Fruit fly (Drosophila melanogaster): ENCODE measurements around the gene CG6026.

CG6026 gene

dm6 chr3R:19040685-19041084 is 7.3 kb downstream of the CG6026 start:
- no peak for TF ChIP-seq CG17801 (GFP tag; optimal IDR thresholded peaks at IDR 0.05; ENCODE audit: partially characterized antibody)

- no peak for TF ChIP-seq CG17801 (GFP tag; optimal IDR thresholded peaks at IDR 0.05; ENCODE audit: partially characterized antibody)
Measured at dm6 chr3R:19044638-19045037, 11.3 kb downstream of the CG6026 start.

dm6 chr3R:19051247-19051646 is 17.9 kb downstream of the CG6026 start:
- no peak for TF ChIP-seq CG17801 (GFP tag; optimal IDR thresholded peaks at IDR 0.05; ENCODE audit: partially characterized antibody)

- no peak for TF ChIP-seq CG17801 (GFP tag; optimal IDR thresholded peaks at IDR 0.05; ENCODE audit: partially characterized antibody)
Measured at dm6 chr3R:19052475-19052874, 19.1 kb downstream of the CG6026 start.

- TF ChIP-seq CG17801 (GFP tag; optimal IDR thresholded peaks at IDR 0.05; ENCODE audit: partially characterized antibody), result no peak
Measured at dm6 chr3R:19054839-19055238, 21.5 kb downstream of the CG6026 start.

- no peak for TF ChIP-seq CG17801 (GFP tag; optimal IDR thresholded peaks at IDR 0.05; ENCODE audit: partially characterized antibody)
Measured at dm6 chr3R:19056884-19057283, 23.5 kb downstream of the CG6026 start.

dm6 chr3R:19058384-19058783 is 25.0 kb downstream of the CG6026 start:
- TF ChIP-seq CG17801 (GFP tag; optimal IDR thresholded peaks at IDR 0.05; ENCODE audit: partially characterized antibody), result no peak

dm6 chr3R:19059285-19059684 is 25.9 kb downstream of the CG6026 start:
- no peak for TF ChIP-seq CG17801 (GFP tag; optimal IDR thresholded peaks at IDR 0.05; ENCODE audit: partially characterized antibody)

dm6 chr3R:19060173-19060572 is 26.8 kb downstream of the CG6026 start:
- TF ChIP-seq CG17801 (GFP tag; optimal IDR thresholded peaks at IDR 0.05; ENCODE audit: partially characterized antibody), result no peak

dm6 chr3R:19062549-19062948 is 29.2 kb downstream of the CG6026 start:
- TF ChIP-seq CG17801 (GFP tag; optimal IDR thresholded peaks at IDR 0.05; ENCODE audit: partially characterized antibody), result no peak

- no peak for TF ChIP-seq CG17801 (GFP tag; optimal IDR thresholded peaks at IDR 0.05; ENCODE audit: partially characterized antibody)
Measured at dm6 chr3R:19064037-19064664, 30.8 kb downstream of the CG6026 start.

- no peak for TF ChIP-seq CG17801 (GFP tag; optimal IDR thresholded peaks at IDR 0.05; ENCODE audit: partially characterized antibody)
Measured at dm6 chr3R:19065474-19065873, 32.1 kb downstream of the CG6026 start.

dm6 chr3R:19066965-19067614 is 33.8 kb downstream of the CG6026 start:
- no peak for TF ChIP-seq CG17801 (GFP tag; optimal IDR thresholded peaks at IDR 0.05; ENCODE audit: partially characterized antibody)

- TF ChIP-seq CG17801 (GFP tag; optimal IDR thresholded peaks at IDR 0.05; ENCODE audit: partially characterized antibody), result no peak
Measured at dm6 chr3R:19067876-19068406, 34.6 kb downstream of the CG6026 start.

dm6 chr3R:19069740-19070139 is 36.4 kb downstream of the CG6026 start:
- TF ChIP-seq CG17801 (GFP tag; optimal IDR thresholded peaks at IDR 0.05; ENCODE audit: partially characterized antibody), result no peak

- TF ChIP-seq CG17801 (GFP tag; optimal IDR thresholded peaks at IDR 0.05; ENCODE audit: partially characterized antibody), result no peak
Measured at dm6 chr3R:19070222-19070949, 37.0 kb downstream of the CG6026 start.

Data from ovary, adult (tissue).